Worm (Caenorhabditis elegans) whole organism, L4 larva: Measurements from ENCODE around the gene hda-5.

ENCODE experiments used
- F49E8.2 ChIP-seq: sonication (generic microtip); optimal IDR thresholded peaks from 2 replicates; lab custom pipeline; 2016; ENCODE audit warnings: missing compliant biosample characterization, mild to moderate bottlenecking, missing genetic modification characterization, borderline replicate concordance
- Y105C5A.15 ChIP-seq: fragments of 200-800 bp; sonication (Bioruptor generic); IDR thresholded peaks from 2 replicates; pipeline ENCODE4 v1.3.6; 2022; ENCODE audit warnings: missing genetic modification characterization, missing compliant biosample characterization
- Y48G9A.11 ChIP-seq: fragments of 200-800 bp; sonication (Bioruptor generic); IDR thresholded peaks from 2 replicates; pipeline ENCODE4 v1.3.6; 2022; ENCODE audit warnings: missing genetic modification reagents, missing genetic modification characterization, missing compliant biosample characterization
- ama-1 ChIP-seq: fragments of 150-350 bp; optimal IDR thresholded peaks from 2 replicates; lab custom pipeline; 2014; ENCODE audit warnings: inconsistent platforms, mixed read lengths
- ceh-82 ChIP-seq: sonication (generic microtip); optimal IDR thresholded peaks from 2 replicates; lab custom pipeline; 2017; ENCODE audit warnings: missing biosample characterization, missing genetic modification characterization
- daf-12 ChIP-seq: fragments of 150-350 bp; optimal IDR thresholded peaks from 2 replicates; lab custom pipeline; 2014; ENCODE audit warnings: missing biosample characterization, missing genetic modification reagents, missing genetic modification characterization
- daf-16 ChIP-seq, 3 experiments: sonication (generic microtip); optimal IDR thresholded peaks; 2 replicates each; lab custom pipeline; 2016 to 2017; ENCODE audit warnings: missing genetic modification characterization in 3 of 3, missing genetic modification reagents in 3 of 3, mild to moderate bottlenecking in 2 of 3, missing compliant biosample characterization in 2 of 3, missing biosample characterization in 1 of 3, moderate library complexity in 1 of 3
- daf-19 ChIP-seq: fragments of 200-800 bp; sonication (Bioruptor generic); conservative IDR thresholded peaks from 2 replicates; pipeline ENCODE4 v1.3.6; 2022; ENCODE audit warnings: missing genetic modification characterization, missing compliant biosample characterization
- duxl-1 ChIP-seq: sonication (generic microtip); optimal IDR thresholded peaks from 2 replicates; lab custom pipeline; 2016; ENCODE audit warnings: mild to moderate bottlenecking, missing genetic modification characterization, moderate library complexity, missing compliant biosample characterization; ENCODE audit not compliant: poor library complexity
- egl-27 ChIP-seq: sonication (generic microtip); optimal IDR thresholded peaks from 3 replicates; lab custom pipeline; 2017; ENCODE audit warnings: missing biosample characterization, missing genetic modification reagents, missing genetic modification characterization
- egl-43 ChIP-seq: fragments of 200-800 bp; sonication (Bioruptor generic); IDR thresholded peaks from 2 replicates; pipeline ENCODE4 v1.3.6; 2022; ENCODE audit warnings: missing genetic modification reagents, missing genetic modification characterization, missing compliant biosample characterization
- fos-1 ChIP-seq: fragments of 150-350 bp; optimal IDR thresholded peaks from 2 replicates; lab custom pipeline; 2014; ENCODE audit warnings: missing biosample characterization, missing genetic modification characterization
- lin-13 ChIP-seq: fragments of 150-350 bp; optimal IDR thresholded peaks from 2 replicates; lab custom pipeline; 2014; ENCODE audit warnings: missing biosample characterization, missing genetic modification reagents, missing genetic modification characterization
- lin-15B ChIP-seq: fragments of 150-350 bp; sonication (generic microtip); optimal IDR thresholded peaks from 3 replicates; lab custom pipeline; 2014; ENCODE audit warnings: missing biosample characterization, missing genetic modification characterization
- lin-39 ChIP-seq: fragments of 150-350 bp; optimal IDR thresholded peaks from 2 replicates; lab custom pipeline; 2014; ENCODE audit warnings: missing biosample characterization, missing genetic modification reagents, missing genetic modification characterization
- mdl-1 ChIP-seq, 2 experiments: fragments of 150-350 bp in 1 of 2; sonication (generic microtip) in 1 of 2; optimal IDR thresholded peaks; 2 replicates each; lab custom pipeline; 2014 to 2017; ENCODE audit warnings: missing biosample characterization in 2 of 2, missing genetic modification characterization in 2 of 2
- mep-1 ChIP-seq: fragments of 150-350 bp; sonication (generic microtip); optimal IDR thresholded peaks from 3 replicates; lab custom pipeline; 2014; ENCODE audit warnings: missing biosample characterization, missing genetic modification characterization
- mes-2 ChIP-seq: sonication (generic microtip); optimal IDR thresholded peaks from 2 replicates; lab custom pipeline; 2016; ENCODE audit warnings: missing genotype, mild to moderate bottlenecking, missing genetic modification characterization, missing compliant biosample characterization; ENCODE audit not compliant: poor library complexity, severe bottlenecking
- mxl-3 ChIP-seq: fragments of 200-800 bp; sonication (Bioruptor generic); optimal IDR thresholded peaks from 2 replicates; lab custom pipeline; 2018; ENCODE audit warnings: mild to moderate bottlenecking, missing genetic modification characterization, missing compliant biosample characterization
- nhr-10 ChIP-seq: fragments of 150-350 bp; optimal IDR thresholded peaks from 2 replicates; lab custom pipeline; 2014; ENCODE audit warnings: missing biosample characterization, missing genetic modification characterization
- nhr-111 ChIP-seq: fragments of 200-800 bp; sonication (Bioruptor generic); optimal IDR thresholded peaks from 2 replicates; lab custom pipeline; 2018; ENCODE audit warnings: mild to moderate bottlenecking, missing genetic modification characterization, missing compliant biosample characterization
- nhr-237 ChIP-seq: sonication (generic microtip); optimal IDR thresholded peaks from 2 replicates; lab custom pipeline; 2017; ENCODE audit warnings: missing biosample characterization, missing genetic modification characterization
- nhr-25 ChIP-seq: sonication (generic microtip); optimal IDR thresholded peaks from 2 replicates; lab custom pipeline; 2017; ENCODE audit warnings: missing genetic modification characterization, mild to moderate bottlenecking, missing compliant biosample characterization, antibody characterized with exemption, moderate library complexity, borderline replicate concordance; ENCODE audit not compliant: insufficient read depth
- nhr-42 ChIP-seq: fragments of 200-800 bp; sonication (Bioruptor generic); IDR thresholded peaks from 2 replicates; pipeline ENCODE4 v1.3.6; 2022; ENCODE audit warnings: missing genetic modification characterization, missing compliant biosample characterization
- nhr-48 ChIP-seq: sonication (generic microtip); optimal IDR thresholded peaks from 2 replicates; lab custom pipeline; 2016; ENCODE audit warnings: mild to moderate bottlenecking, missing genetic modification characterization, missing compliant biosample characterization
- pha-4 ChIP-seq, 2 experiments: fragments of 150-350 bp in 1 of 2; fragments of 200-800 bp in 1 of 2; sonication (Bioruptor generic) in 1 of 2; IDR thresholded peaks in 1 of 2; optimal IDR thresholded peaks in 1 of 2; 2 replicates each; pipeline versions ENCODE4 v1.3.6 to Lab custom; 2014 to 2022; ENCODE audit warnings: missing genetic modification characterization in 2 of 2, missing genetic modification reagents in 2 of 2, missing biosample characterization in 1 of 2, missing compliant biosample characterization in 1 of 2
- pqm-1 ChIP-seq: sonication (generic microtip); optimal IDR thresholded peaks from 2 replicates; lab custom pipeline; 2017; ENCODE audit warnings: missing biosample characterization, missing genetic modification characterization
- rbr-2 ChIP-seq: sonication (generic microtip); optimal IDR thresholded peaks from 2 replicates; lab custom pipeline; 2016; ENCODE audit warnings: missing genotype, missing genetic modification characterization, missing compliant biosample characterization
- saeg-2 ChIP-seq: fragments of 200-800 bp; sonication (Bioruptor generic); IDR thresholded peaks from 2 replicates; pipeline ENCODE4 v1.3.6; 2022; ENCODE audit warnings: missing genetic modification reagents, missing genetic modification characterization, missing compliant biosample characterization
- set-16 ChIP-seq: fragments of 200-800 bp; sonication (Bioruptor generic); IDR thresholded peaks from 2 replicates; pipeline ENCODE4 v1.3.6; 2022; ENCODE audit warnings: missing genetic modification reagents, missing genetic modification characterization, missing compliant biosample characterization
- snpc-4 ChIP-seq: fragments of 150-350 bp; optimal IDR thresholded peaks from 2 replicates; lab custom pipeline; 2014; ENCODE audit warnings: missing biosample characterization, missing genetic modification characterization
- spr-3 ChIP-seq: fragments of 200-800 bp; sonication (Bioruptor generic); optimal IDR thresholded peaks from 2 replicates; lab custom pipeline; 2018; ENCODE audit warnings: mild to moderate bottlenecking, missing genetic modification characterization, missing compliant biosample characterization
- tra-1 ChIP-seq: fragments of 200-800 bp; sonication (Bioruptor generic); IDR thresholded peaks from 2 replicates; pipeline ENCODE4 v1.3.6; 2022; ENCODE audit warnings: missing genetic modification reagents, missing genetic modification characterization, missing compliant biosample characterization
- unc-130 ChIP-seq: sonication (generic microtip); optimal IDR thresholded peaks from 2 replicates; lab custom pipeline; 2016; ENCODE audit warnings: missing genetic modification reagents, missing genetic modification characterization, missing compliant biosample characterization
- vab-7 ChIP-seq: fragments of 200-800 bp; sonication (Bioruptor generic); IDR thresholded peaks from 2 replicates; pipeline ENCODE4 v1.3.6; 2022; ENCODE audit warnings: missing genetic modification reagents, missing genetic modification characterization, missing compliant biosample characterization
- zag-1 ChIP-seq: fragments of 150-350 bp; optimal IDR thresholded peaks from 2 replicates; lab custom pipeline; 2014; ENCODE audit warnings: missing biosample characterization, missing genetic modification characterization
- zfp-2 ChIP-seq: sonication (generic microtip); optimal IDR thresholded peaks from 2 replicates; lab custom pipeline; 2016; ENCODE audit warnings: mild to moderate bottlenecking, missing genetic modification characterization, missing compliant biosample characterization
- zip-11 ChIP-seq: fragments of 200-800 bp; sonication (Bioruptor generic); IDR thresholded peaks from 2 replicates; pipeline ENCODE4 v1.3.6; 2022; ENCODE audit warnings: missing genetic modification characterization, missing compliant biosample characterization
- zip-2 ChIP-seq: fragments of 150-350 bp; optimal IDR thresholded peaks from 2 replicates; lab custom pipeline; 2014; ENCODE audit warnings: missing biosample characterization, missing genetic modification characterization
- ztf-7 ChIP-seq: fragments of 150-350 bp; optimal IDR thresholded peaks from 2 replicates; lab custom pipeline; 2014; ENCODE audit warnings: missing biosample characterization, missing genetic modification characterization

The hda-5 gene

DNA sequence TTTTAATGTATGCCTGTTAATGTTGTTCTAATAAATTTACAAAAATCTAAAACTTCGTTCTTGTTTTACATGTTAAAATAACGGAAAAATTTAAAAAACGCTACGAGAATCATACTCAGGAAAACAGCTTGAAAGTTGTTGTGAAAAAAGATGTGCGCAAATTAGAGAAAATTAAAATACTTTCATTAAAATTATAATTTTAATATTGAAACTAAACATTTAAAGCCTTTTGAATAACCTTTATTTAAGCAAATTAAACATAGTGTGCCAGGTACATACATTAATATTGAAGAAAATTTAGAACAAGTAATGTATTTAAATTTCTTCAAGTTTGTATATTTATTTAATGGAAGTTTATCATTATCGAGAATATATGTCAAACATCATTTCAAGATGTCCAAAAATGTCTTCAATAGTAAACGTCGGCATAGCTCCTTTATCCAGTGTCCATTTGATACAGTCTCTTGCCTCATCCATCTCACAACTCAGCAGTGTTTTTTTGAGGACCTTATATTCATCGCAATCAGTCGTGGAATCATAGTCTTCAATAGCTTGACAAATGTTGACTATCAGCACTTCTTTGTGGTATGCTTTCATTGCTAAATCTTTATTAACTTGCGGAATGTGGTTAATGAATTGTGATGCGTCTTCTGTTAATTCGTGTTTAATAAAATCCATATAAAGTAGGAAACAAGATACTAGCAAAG lies 36.9 kb upstream of the hda-5 start (continued):
- TF ChIP-seq daf-19 (GFP tag; lab: Robert Waterston, UW): peak; percentile 91; the same call in 1 of the 2 replicates
- TF ChIP-seq zip-2 (tag; lab: Kevin White, UChicago): no peak
- TF ChIP-seq nhr-111 (GFP tag; lab: Kevin White, UChicago): no peak
- TF ChIP-seq rbr-2 (tag; lab: Kevin White, UChicago): peak; percentile 9
- TF ChIP-seq daf-16 (GFP tag; optimal IDR thresholded peaks at IDR 0.05; lab: Kevin White, UChicago): no peak
- peak; percentile 38 for TF ChIP-seq daf-16 (tag; optimal IDR thresholded peaks at IDR 0.05; lab: Kevin White, UChicago)
- TF ChIP-seq vab-7: no peak
- TF ChIP-seq snpc-4 (tag; lab: Kevin White, UChicago): no peak
- TF ChIP-seq lin-13 (GFP tag; lab: Kevin White, UChicago): no peak
- no peak for TF ChIP-seq nhr-10
- no peak for TF ChIP-seq nhr-25 (tag; lab: Kevin White, UChicago)
- no peak for TF ChIP-seq Y105C5A.15
- 0 out of 2 replicates have a peak, but pooled peaks have one; percentile 25 for TF ChIP-seq saeg-2
- no peak for TF ChIP-seq pqm-1 (tag; lab: Kevin White, UChicago)
- no peak for TF ChIP-seq lin-15B (tag; lab: Kevin White, UChicago)
- TF ChIP-seq ztf-7 (tag; lab: Kevin White, UChicago): peak; percentile 24
- no peak for TF ChIP-seq mdl-1 (tag; optimal IDR thresholded peaks at IDR 0.05; lab: Kevin White, UChicago)
- no peak for TF ChIP-seq zip-11 (GFP tag; lab: Robert Waterston, UW)
- TF ChIP-seq unc-130 (GFP tag; lab: Kevin White, UChicago): no peak
- TF ChIP-seq mxl-3 (GFP tag; lab: Kevin White, UChicago): no peak
- no peak; the same call in 1 of the 2 replicates for TF ChIP-seq nhr-42
- peak; percentile 49 for TF ChIP-seq ama-1 (lab: Kevin White, UChicago)
- TF ChIP-seq lin-39 (tag; lab: Kevin White, UChicago): no peak
- no peak for TF ChIP-seq duxl-1
- TF ChIP-seq mep-1 (tag; lab: Kevin White, UChicago): peak; percentile 90
- TF ChIP-seq F49E8.2 (tag; lab: Kevin White, UChicago): no peak
- TF ChIP-seq Y48G9A.11 (GFP tag; lab: Robert Waterston, UW): no peak
- no peak for TF ChIP-seq nhr-48 (tag; lab: Kevin White, UChicago)
- TF ChIP-seq mes-2 (tag; lab: Kevin White, UChicago): no peak
- no peak for TF ChIP-seq daf-12
- TF ChIP-seq nhr-237 (tag; lab: Kevin White, UChicago): no peak
- TF ChIP-seq ceh-82 (tag; lab: Kevin White, UChicago): no peak
- TF ChIP-seq tra-1 (GFP tag; lab: Robert Waterston, UW): 0 out of 2 replicates have a peak, but pooled peaks have one; percentile 25
- no peak for TF ChIP-seq egl-43 (GFP tag; lab: Robert Waterston, UW)
- TF ChIP-seq zag-1 (tag; lab: Kevin White, UChicago): no peak
- TF ChIP-seq zfp-2 (tag; lab: Kevin White, UChicago): no peak
- TF ChIP-seq fos-1 (tag; lab: Kevin White, UChicago): no peak
- TF ChIP-seq spr-3 (GFP tag; lab: Kevin White, UChicago): no peak
- TF ChIP-seq egl-27 (tag; lab: Kevin White, UChicago): no peak
- TF ChIP-seq, all 104 proteins: peak for 30

ce11 chrII:11765506-11766152 lies 33.2 kb upstream of the hda-5 start:
- TF ChIP-seq zip-11 (GFP tag; lab: Robert Waterston, UW): no peak
- peak; percentile 97 for TF ChIP-seq set-16 (GFP tag; lab: Robert Waterston, UW)
- peak; percentile 98; the same call in 1 of the 2 replicates for TF ChIP-seq pha-4 (GFP tag; IDR thresholded peaks at IDR 0.05; lab: Robert Waterston, UW)
- TF ChIP-seq pha-4 (tag; optimal IDR thresholded peaks at IDR 0.05; lab: Kevin White, UChicago): no peak
- TF ChIP-seq, all 104 proteins: peak for 2
